Worm (Caenorhabditis elegans) whole organism, mixed stage, embryonic: ENCODE measurements around the gene lin-18.

Experiments
- bed-3 ChIP-seq: fragments of 200-800 bp; sonication (Bioruptor generic); optimal IDR thresholded peaks from 3 replicates; lab custom pipeline; 2018; ENCODE audit warnings: mild to moderate bottlenecking, missing genetic modification characterization, moderate library complexity, missing compliant biosample characterization
- blmp-1 ChIP-seq: fragments of 150-350 bp; optimal IDR thresholded peaks from 2 replicates; lab custom pipeline; 2014; ENCODE audit warnings: missing biosample characterization, missing genetic modification characterization
- ceh-39 ChIP-seq: fragments of 150-350 bp; optimal IDR thresholded peaks from 2 replicates; lab custom pipeline; 2014; ENCODE audit warnings: missing biosample characterization, missing genetic modification characterization
- ceh-43 ChIP-seq: fragments of 200-800 bp; sonication (Bioruptor generic); optimal IDR thresholded peaks from 2 replicates; lab custom pipeline; 2018; ENCODE audit warnings: mild to moderate bottlenecking, missing genetic modification characterization, moderate library complexity, missing compliant biosample characterization
- ceh-83 ChIP-seq: fragments of 200-800 bp; sonication (Bioruptor generic); optimal IDR thresholded peaks from 2 replicates; lab custom pipeline; 2018; ENCODE audit warnings: mild to moderate bottlenecking, missing genetic modification characterization, missing compliant biosample characterization
- ces-1 ChIP-seq: fragments of 150-350 bp; optimal IDR thresholded peaks from 2 replicates; lab custom pipeline; 2014; ENCODE audit warnings: missing biosample characterization, missing genetic modification reagents, missing genetic modification characterization
- cnd-1 ChIP-seq: fragments of 200-800 bp; sonication (Bioruptor generic); optimal IDR thresholded peaks from 2 replicates; lab custom pipeline; 2018; ENCODE audit warnings: mild to moderate bottlenecking, missing genetic modification characterization, missing compliant biosample characterization
- drap-1 ChIP-seq: fragments of 200-800 bp; sonication (Bioruptor generic); optimal IDR thresholded peaks from 3 replicates; lab custom pipeline; 2018; ENCODE audit warnings: mild to moderate bottlenecking, missing genetic modification characterization, missing compliant biosample characterization
- elt-1 ChIP-seq: sonication (generic microtip); optimal IDR thresholded peaks from 2 replicates; lab custom pipeline; 2017; ENCODE audit warnings: missing genetic modification characterization, mild to moderate bottlenecking, missing compliant biosample characterization, antibody characterized with exemption, moderate library complexity, borderline replicate concordance; ENCODE audit not compliant: insufficient read depth
- flh-1 ChIP-seq: fragments of 200-800 bp; sonication (Bioruptor generic); optimal IDR thresholded peaks from 2 replicates; lab custom pipeline; 2018; ENCODE audit warnings: mild to moderate bottlenecking, missing genetic modification characterization, moderate library complexity, missing compliant biosample characterization
- ham-2 ChIP-seq: fragments of 200-800 bp; sonication (Bioruptor generic); optimal IDR thresholded peaks from 2 replicates; lab custom pipeline; 2018; ENCODE audit warnings: mild to moderate bottlenecking, missing genetic modification characterization, missing compliant biosample characterization
- hlh-1 ChIP-seq: fragments of 150-350 bp; optimal IDR thresholded peaks from 2 replicates; lab custom pipeline; 2014; ENCODE audit warnings: missing biosample characterization, missing genetic modification reagents, missing genetic modification characterization
- lin-13 ChIP-seq: fragments of 150-350 bp; optimal IDR thresholded peaks from 2 replicates; lab custom pipeline; 2014; ENCODE audit warnings: missing biosample characterization, missing genetic modification characterization
- lsy-2 ChIP-seq: fragments of 150-350 bp; optimal IDR thresholded peaks from 2 replicates; lab custom pipeline; 2014; ENCODE audit warnings: missing biosample characterization, missing genetic modification characterization
- mab-5 ChIP-seq: fragments of 150-350 bp; optimal IDR thresholded peaks from 2 replicates; lab custom pipeline; 2014; ENCODE audit warnings: missing biosample characterization, missing genetic modification characterization
- mep-1 ChIP-seq: fragments of 150-350 bp; optimal IDR thresholded peaks from 2 replicates; lab custom pipeline; 2017; ENCODE audit warnings: missing biosample characterization, missing genetic modification reagents, missing genetic modification characterization, inconsistent platforms
- mls-2 ChIP-seq: sonication (generic microtip); optimal IDR thresholded peaks from 2 replicates; lab custom pipeline; 2016; ENCODE audit warnings: mild to moderate bottlenecking, missing genetic modification characterization, moderate library complexity, missing compliant biosample characterization
- nhr-12 ChIP-seq: fragments of 150-350 bp; optimal IDR thresholded peaks from 2 replicates; lab custom pipeline; 2014; ENCODE audit warnings: missing biosample characterization, missing genetic modification characterization
- nhr-2 ChIP-seq: fragments of 150-350 bp; optimal IDR thresholded peaks from 2 replicates; lab custom pipeline; 2014; ENCODE audit warnings: missing biosample characterization, missing genetic modification characterization
- nhr-237 ChIP-seq: fragments of 150-350 bp; optimal IDR thresholded peaks from 2 replicates; lab custom pipeline; 2014; ENCODE audit warnings: missing biosample characterization, missing genetic modification characterization
- nhr-28 ChIP-seq: fragments of 150-350 bp; optimal IDR thresholded peaks from 2 replicates; lab custom pipeline; 2014; ENCODE audit warnings: missing biosample characterization, missing genetic modification characterization
- nhr-76 ChIP-seq: sonication (generic microtip); optimal IDR thresholded peaks from 2 replicates; lab custom pipeline; 2017; ENCODE audit warnings: missing biosample characterization, missing genetic modification characterization
- pha-4 ChIP-seq: fragments of 150-350 bp; optimal IDR thresholded peaks from 2 replicates; lab custom pipeline; 2018; ENCODE audit warnings: missing biosample characterization, missing genetic modification reagents, missing genetic modification characterization
- sem-2 ChIP-seq: fragments of 200-800 bp; sonication (Bioruptor generic); optimal IDR thresholded peaks from 2 replicates; lab custom pipeline; 2018; ENCODE audit warnings: mild to moderate bottlenecking, missing genetic modification characterization, missing compliant biosample characterization
- snpc-4 ChIP-seq: fragments of 150-350 bp; optimal IDR thresholded peaks from 2 replicates; lab custom pipeline; 2014; ENCODE audit warnings: missing biosample characterization, missing genetic modification characterization
- sptf-1 ChIP-seq: sonication (generic microtip); optimal IDR thresholded peaks from 2 replicates; lab custom pipeline; 2017; ENCODE audit warnings: mild to moderate bottlenecking, missing genetic modification characterization, moderate library complexity, missing compliant biosample characterization
- tbx-8 ChIP-seq: fragments of 200-800 bp; sonication (Bioruptor generic); optimal IDR thresholded peaks from 2 replicates; lab custom pipeline; 2018; ENCODE audit warnings: mild to moderate bottlenecking, missing genetic modification characterization, moderate library complexity, missing compliant biosample characterization
- unc-120 ChIP-seq: sonication (generic microtip); optimal IDR thresholded peaks from 2 replicates; lab custom pipeline; 2017; ENCODE audit warnings: missing genetic modification characterization, missing compliant biosample characterization; ENCODE audit not compliant: poor library complexity, severe bottlenecking
- unc-39 ChIP-seq: fragments of 150-350 bp; optimal IDR thresholded peaks from 2 replicates; lab custom pipeline; 2014; ENCODE audit warnings: missing biosample characterization, missing genetic modification characterization
- unc-62 ChIP-seq: fragments of 150-350 bp; optimal IDR thresholded peaks from 2 replicates; lab custom pipeline; 2014; ENCODE audit warnings: missing biosample characterization, missing genetic modification reagents, missing genetic modification characterization
- ztf-11 ChIP-seq: fragments of 150-350 bp; optimal IDR thresholded peaks from 2 replicates; lab custom pipeline; 2014; ENCODE audit warnings: missing biosample characterization, missing genetic modification characterization

lin-18 gene

DNA sequence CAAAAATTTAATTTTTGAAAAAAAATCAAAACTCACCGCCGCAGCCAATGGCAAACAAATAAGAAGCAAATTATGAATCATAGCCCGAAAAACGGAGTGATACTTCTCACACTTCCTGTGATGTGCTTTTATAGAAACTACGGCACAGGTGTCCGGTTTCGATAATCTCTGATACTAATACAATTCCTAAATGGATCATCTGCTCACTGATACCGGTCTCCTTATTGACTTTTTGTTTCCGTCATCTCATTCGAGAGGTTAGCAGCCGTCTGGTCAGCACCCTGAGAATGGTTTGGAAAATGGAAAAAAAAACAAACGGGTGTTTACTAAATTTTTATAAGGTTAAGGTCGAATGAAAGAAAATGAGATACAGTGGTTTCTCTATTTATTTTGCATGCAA, 42.6 kb upstream of the lin-18 start, which contains the start of gene idpp-9:
Gene idpp-9 (minus strand): TSS at position 101 of the 400 bp plus-strand sequence.
- TF ChIP-seq cnd-1 (tag; lab: Kevin White, UChicago) (no peak), unc-39 (no peak), mab-5 (tag; lab: Kevin White, UChicago) (no peak), flh-1 (no peak), sptf-1 (no peak), ham-2 (no peak)

- TF ChIP-seq elt-1 (tag; lab: Kevin White, UChicago), result no peak
- no peak for TF ChIP-seq ces-1 (GFP tag; lab: Kevin White, UChicago)
- TF ChIP-seq ztf-11, result no peak
- TF ChIP-seq tbx-8 (GFP tag; lab: Kevin White, UChicago), result no peak
- no peak for TF ChIP-seq cnd-1 (tag; lab: Kevin White, UChicago)
- TF ChIP-seq mab-5 (tag; lab: Kevin White, UChicago), result no peak
- no peak for TF ChIP-seq nhr-28 (tag; lab: Kevin White, UChicago)
- TF ChIP-seq flh-1, result no peak
Measured at ce11 chrX:3917013-3917412, 41.3 kb upstream of the lin-18 start, which contains the start of gene T22B2.3. Gene T22B2.3 (plus strand): TSS chrX:3917313.

DNA sequence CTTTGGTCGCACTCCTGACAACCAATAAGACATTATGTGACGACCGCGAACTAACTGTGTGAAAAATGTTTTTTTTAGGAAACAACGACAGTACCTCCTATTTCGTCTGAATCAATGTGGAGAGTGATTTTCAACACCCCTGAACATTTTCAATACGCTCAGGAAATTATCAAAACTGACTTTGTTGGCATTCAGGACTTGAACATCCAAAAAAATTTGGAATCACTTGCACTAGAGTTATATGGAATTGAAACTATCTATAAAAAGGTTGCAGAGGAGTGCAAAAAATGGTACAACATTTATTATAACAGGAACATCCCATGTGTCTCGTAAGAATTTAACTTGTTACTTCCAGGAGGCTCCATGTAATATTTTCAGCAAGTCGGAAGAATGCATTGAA, 40.2 kb upstream of the lin-18 start:
- TF ChIP-seq mab-5 (tag; lab: Kevin White, UChicago) (no peak), blmp-1 (tag; lab: Kevin White, UChicago) (no peak), ceh-83 (GFP tag; lab: Kevin White, UChicago) (no peak), ces-1 (GFP tag; lab: Kevin White, UChicago) (no peak), hlh-1 (tag; lab: Kevin White, UChicago) (no peak), mep-1 (tag; lab: Kevin White, UChicago) (no peak), unc-62 (no peak), flh-1 (no peak), bed-3 (no peak), nhr-2 (tag; lab: Kevin White, UChicago) (no peak), nhr-76 (no peak), sptf-1 (no peak), drap-1 (GFP tag; lab: Kevin White, UChicago) (no peak), ceh-39 (tag; lab: Kevin White, UChicago) (no peak), unc-120 (tag; lab: Kevin White, UChicago) (no peak), nhr-237 (tag; lab: Kevin White, UChicago) (no peak), snpc-4 (no peak)

DNA sequence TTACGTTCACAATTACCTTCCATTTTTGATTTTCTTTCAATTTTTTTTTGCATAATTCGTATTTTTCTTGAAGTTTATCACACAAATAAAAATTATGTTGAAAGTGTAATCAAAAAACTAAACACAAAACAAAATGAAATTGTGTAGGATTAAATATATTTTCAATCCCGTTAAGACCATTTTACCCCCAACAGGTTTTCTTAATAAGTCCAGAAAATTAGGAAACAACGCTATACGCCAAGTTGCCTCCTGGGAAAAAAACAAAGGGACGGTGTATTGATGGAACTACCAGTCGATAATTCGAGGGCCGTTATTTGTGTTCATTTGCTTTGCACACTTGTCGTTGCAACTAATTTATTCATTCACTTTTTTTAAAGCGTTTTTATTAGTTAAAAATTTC, 38.7 kb upstream of the lin-18 start:
- TF ChIP-seq ceh-43 (GFP tag; lab: Kevin White, UChicago) (no peak), ham-2 (no peak), elt-1 (tag; lab: Kevin White, UChicago) (no peak), lsy-2 (no peak), drap-1 (GFP tag; lab: Kevin White, UChicago) (no peak), unc-62 (no peak), nhr-28 (tag; lab: Kevin White, UChicago) (no peak), pha-4 (no peak), snpc-4 (no peak), sem-2 (GFP tag; lab: Kevin White, UChicago) (no peak), sptf-1 (no peak), mls-2 (tag; lab: Kevin White, UChicago) (no peak), ztf-11 (no peak)

ce11 chrX:3920101-3920500, 38.3 kb upstream of the lin-18 start, which contains the start of gene T22B2.2:
Gene T22B2.2 (plus strand): TSS chrX:3920401.
- TF ChIP-seq mls-2 (tag; lab: Kevin White, UChicago), result no peak
- no peak for TF ChIP-seq nhr-237 (tag; lab: Kevin White, UChicago)
- TF ChIP-seq mab-5 (tag; lab: Kevin White, UChicago), result no peak
- TF ChIP-seq snpc-4, result no peak
- no peak for TF ChIP-seq bed-3
- TF ChIP-seq nhr-28 (tag; lab: Kevin White, UChicago), result no peak
- TF ChIP-seq cnd-1 (tag; lab: Kevin White, UChicago), result no peak
- TF ChIP-seq nhr-76, result no peak
- TF ChIP-seq sptf-1, result no peak
- no peak for TF ChIP-seq unc-39
- TF ChIP-seq nhr-12 (tag; lab: Kevin White, UChicago), result no peak
- no peak for TF ChIP-seq lin-13
